Fruit fly (Drosophila melanogaster): ENCODE data around the gene CG10492.

CG10492 gene

dm6 chr2L:19036105-19036714, 17.7 kb upstream of the CG10492 start:
- no peak for TF ChIP-seq Myc (optimal IDR thresholded peaks at IDR 0.05)
- TF ChIP-seq insv (optimal IDR thresholded peaks at IDR 0.05) = no peak
- TF ChIP-seq Sin3A (optimal IDR thresholded peaks at IDR 0.05) = no peak
- TF ChIP-seq ttk (optimal IDR thresholded peaks at IDR 0.05) = no peak
- no peak for TF ChIP-seq psq (optimal IDR thresholded peaks at IDR 0.05)
- no peak for TF ChIP-seq h (optimal IDR thresholded peaks at IDR 0.05)

dm6 chr2L:19037011-19037410, 16.9 kb upstream of the CG10492 start:
- TF ChIP-seq psq (optimal IDR thresholded peaks at IDR 0.05) (no peak), insv (optimal IDR thresholded peaks at IDR 0.05) (no peak), Sin3A (optimal IDR thresholded peaks at IDR 0.05) (no peak), Myc (optimal IDR thresholded peaks at IDR 0.05) (no peak), h (optimal IDR thresholded peaks at IDR 0.05) (no peak), ttk (optimal IDR thresholded peaks at IDR 0.05) (no peak)

dm6 chr2L:19037455-19037854, 16.4 kb upstream of the CG10492 start:
- TF ChIP-seq Myc (optimal IDR thresholded peaks at IDR 0.05) = no peak
- no peak for TF ChIP-seq Sin3A (optimal IDR thresholded peaks at IDR 0.05)
- TF ChIP-seq psq (optimal IDR thresholded peaks at IDR 0.05) = no peak
- TF ChIP-seq insv (optimal IDR thresholded peaks at IDR 0.05) = no peak

- no peak for TF ChIP-seq Myc (optimal IDR thresholded peaks at IDR 0.05)
- no peak for TF ChIP-seq Sin3A (optimal IDR thresholded peaks at IDR 0.05)
- TF ChIP-seq psq (optimal IDR thresholded peaks at IDR 0.05) = no peak
- no peak for TF ChIP-seq ttk (optimal IDR thresholded peaks at IDR 0.05)
- no peak for TF ChIP-seq insv (optimal IDR thresholded peaks at IDR 0.05)
- TF ChIP-seq h (optimal IDR thresholded peaks at IDR 0.05) = no peak
Observed at dm6 chr2L:19041590-19041989, 12.3 kb upstream of the CG10492 start, which contains the start of gene Catsup. Gene Catsup, plus strand, starts transcription at chr2L:19041862.

- TF ChIP-seq insv (optimal IDR thresholded peaks at IDR 0.05) = no peak
- no peak for TF ChIP-seq psq (optimal IDR thresholded peaks at IDR 0.05)
- TF ChIP-seq h (optimal IDR thresholded peaks at IDR 0.05) = no peak
- TF ChIP-seq ttk (optimal IDR thresholded peaks at IDR 0.05) = no peak
- TF ChIP-seq Sin3A (optimal IDR thresholded peaks at IDR 0.05) = no peak
- no peak for TF ChIP-seq Myc (optimal IDR thresholded peaks at IDR 0.05)
Observed at dm6 chr2L:19045111-19045560, 8.7 kb upstream of the CG10492 start, which contains the start of the genes Ttc19 and Acn. Gene Ttc19, minus strand, starts transcription at chr2L:19045148. Gene Acn, plus strand, starts transcription at chr2L:19045355.

dm6 chr2L:19048912-19049311, 5.0 kb upstream of the CG10492 start, which contains the start of gene CG10470:
Gene CG10470, plus strand, starts transcription at chr2L:19049076.
- no peak for TF ChIP-seq Myc (optimal IDR thresholded peaks at IDR 0.05)
- no peak for TF ChIP-seq insv (optimal IDR thresholded peaks at IDR 0.05)
- TF ChIP-seq h (optimal IDR thresholded peaks at IDR 0.05) = no peak
- TF ChIP-seq Sin3A (optimal IDR thresholded peaks at IDR 0.05) = no peak
- TF ChIP-seq ttk (optimal IDR thresholded peaks at IDR 0.05) = no peak
- TF ChIP-seq psq (optimal IDR thresholded peaks at IDR 0.05) = no peak

- TF ChIP-seq Sin3A (optimal IDR thresholded peaks at IDR 0.05) = no peak
- no peak for TF ChIP-seq ttk (optimal IDR thresholded peaks at IDR 0.05)
- no peak for TF ChIP-seq h (optimal IDR thresholded peaks at IDR 0.05)
- TF ChIP-seq psq (optimal IDR thresholded peaks at IDR 0.05) = no peak
- no peak for TF ChIP-seq insv (optimal IDR thresholded peaks at IDR 0.05)
- no peak for TF ChIP-seq Myc (optimal IDR thresholded peaks at IDR 0.05)
Observed at dm6 chr2L:19051534-19052100, 2.3 kb upstream of the CG10492 start, which contains the start of gene Rpn3. Gene Rpn3, plus strand, starts transcription at chr2L:19051790.

- no peak for TF ChIP-seq Sin3A (optimal IDR thresholded peaks at IDR 0.05)
Observed at dm6 chr2L:19054516-19054887, 624 bp downstream of the CG10492 start.

dm6 chr2L:19057799-19058198, 3.9 kb downstream of the CG10492 start:
- no peak for TF ChIP-seq Sin3A (optimal IDR thresholded peaks at IDR 0.05)
- TF ChIP-seq h (optimal IDR thresholded peaks at IDR 0.05) = no peak
- no peak for TF ChIP-seq ttk (optimal IDR thresholded peaks at IDR 0.05)
- TF ChIP-seq psq (optimal IDR thresholded peaks at IDR 0.05) = no peak
- no peak for TF ChIP-seq insv (optimal IDR thresholded peaks at IDR 0.05)
- TF ChIP-seq Myc (optimal IDR thresholded peaks at IDR 0.05) = no peak

- TF ChIP-seq h (optimal IDR thresholded peaks at IDR 0.05) (no peak), insv (optimal IDR thresholded peaks at IDR 0.05) (no peak), Myc (optimal IDR thresholded peaks at IDR 0.05) (no peak), ttk (optimal IDR thresholded peaks at IDR 0.05) (no peak), Sin3A (optimal IDR thresholded peaks at IDR 0.05) (no peak), psq (optimal IDR thresholded peaks at IDR 0.05) (no peak)
Observed at dm6 chr2L:19058916-19059315, 5.0 kb downstream of the CG10492 start, which contains the start of gene Phlpp. Gene Phlpp, plus strand, starts transcription at chr2L:19059129.

- TF ChIP-seq Sin3A (optimal IDR thresholded peaks at IDR 0.05) = no peak
- no peak for TF ChIP-seq psq (optimal IDR thresholded peaks at IDR 0.05)
- no peak for TF ChIP-seq h (optimal IDR thresholded peaks at IDR 0.05)
- TF ChIP-seq insv (optimal IDR thresholded peaks at IDR 0.05) = no peak
- no peak for TF ChIP-seq ttk (optimal IDR thresholded peaks at IDR 0.05)
- no peak for TF ChIP-seq Myc (optimal IDR thresholded peaks at IDR 0.05)
Observed at dm6 chr2L:19063090-19063692, 9.3 kb downstream of the CG10492 start, which contains the start of gene Dus4. Gene Dus4, plus strand, starts transcription at chr2L:19063295.

- no peak for TF ChIP-seq h (optimal IDR thresholded peaks at IDR 0.05)
- TF ChIP-seq Sin3A (optimal IDR thresholded peaks at IDR 0.05) = no peak
Observed at dm6 chr2L:19064706-19065105, 10.8 kb downstream of the CG10492 start, which contains the start of gene CG17343. Gene CG17343, plus strand, starts transcription at chr2L:19064929.
